Worm (Caenorhabditis elegans): ENCODE data around the gene cnc-8.

cnc-8 gene

DNA sequence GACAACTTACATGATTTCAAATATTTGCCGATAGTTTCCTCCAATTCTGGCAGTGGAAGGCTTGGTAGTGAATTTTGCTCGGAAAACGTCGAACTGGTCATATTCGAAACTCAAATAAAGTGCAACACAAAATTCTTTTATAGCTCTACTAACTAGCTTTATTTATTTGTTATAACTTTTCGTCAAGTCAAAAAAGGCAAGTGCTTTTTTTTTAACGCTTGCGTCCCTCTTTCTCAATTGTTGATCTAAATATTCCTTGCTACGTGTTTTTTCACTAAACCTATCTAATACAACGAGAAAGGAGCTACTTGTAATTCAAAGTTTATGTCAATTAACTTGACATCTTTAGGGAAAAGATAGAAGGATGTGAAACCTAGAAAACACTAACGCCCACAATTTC is 4.0 kb downstream of the cnc-8 start, which contains the start of gene F41E7.6:
Gene F41E7.6 (minus strand): TSS at position 101 of the 400 bp plus-strand sequence.
- no peak for TF ChIP-seq unc-62 (GFP tag; optimal IDR thresholded peaks at IDR 0.05)
- no peak for TF ChIP-seq mab-5 (tag; optimal IDR thresholded peaks at IDR 0.05)
- no peak for TF ChIP-seq mls-2 (tag; optimal IDR thresholded peaks at IDR 0.05)
- no peak for TF ChIP-seq sem-2 (GFP tag; optimal IDR thresholded peaks at IDR 0.05)
- no peak for TF ChIP-seq hlh-1 (tag; optimal IDR thresholded peaks at IDR 0.05)
- TF ChIP-seq bed-3 (GFP tag; optimal IDR thresholded peaks at IDR 0.05) = no peak
- no peak for TF ChIP-seq drap-1 (GFP tag; optimal IDR thresholded peaks at IDR 0.05)
- TF ChIP-seq cnd-1 (tag; optimal IDR thresholded peaks at IDR 0.05) = no peak
- no peak for TF ChIP-seq ham-2 (GFP tag; optimal IDR thresholded peaks at IDR 0.05)
- TF ChIP-seq lin-32 (GFP tag; optimal IDR thresholded peaks at IDR 0.05) = no peak
- no peak for TF ChIP-seq nhr-2 (tag; optimal IDR thresholded peaks at IDR 0.05)
- no peak for TF ChIP-seq nhr-28 (tag; optimal IDR thresholded peaks at IDR 0.05)
- no peak for TF ChIP-seq sptf-1 (tag; optimal IDR thresholded peaks at IDR 0.05)
- no peak for TF ChIP-seq blmp-1 (tag; optimal IDR thresholded peaks at IDR 0.05)
- no peak for TF ChIP-seq mep-1 (tag; optimal IDR thresholded peaks at IDR 0.05)
- TF ChIP-seq unc-39 (tag; optimal IDR thresholded peaks at IDR 0.05) = no peak
- TF ChIP-seq ceh-83 (GFP tag; optimal IDR thresholded peaks at IDR 0.05) = no peak
- TF ChIP-seq elt-1 (tag; optimal IDR thresholded peaks at IDR 0.05; ENCODE audit: borderline replicate concordance, insufficient read depth) = no peak
- TF ChIP-seq ces-1 (GFP tag; optimal IDR thresholded peaks at IDR 0.05) = no peak

DNA sequence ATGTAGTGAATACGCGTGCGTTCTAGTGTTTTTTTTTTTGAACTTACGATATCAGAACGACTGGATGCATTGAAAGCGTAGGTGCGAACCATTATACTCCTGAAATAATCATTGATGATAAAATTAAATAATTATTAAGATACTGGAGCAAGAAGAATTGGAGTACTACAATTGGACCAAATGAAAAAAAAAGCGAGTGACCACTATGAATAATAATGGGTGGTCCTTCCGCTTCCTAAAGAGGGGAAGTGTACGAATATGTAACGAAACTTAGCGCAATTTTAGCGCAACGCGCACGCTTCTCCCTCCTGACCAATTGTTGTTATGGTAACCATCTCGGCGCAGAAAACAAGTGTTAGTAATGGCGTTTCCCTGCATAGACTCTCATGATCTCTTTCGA is 9.5 kb downstream of the cnc-8 start, which contains the start of gene F41E7.9:
Gene F41E7.9 (minus strand): TSS at position 101 of the 400 bp plus-strand sequence.
- no peak for TF ChIP-seq M03D4.4 (tag; optimal IDR thresholded peaks at IDR 0.05)
- no peak for TF ChIP-seq pha-4 (tag; optimal IDR thresholded peaks at IDR 0.05)
- no peak for TF ChIP-seq elt-1 (tag; optimal IDR thresholded peaks at IDR 0.05; ENCODE audit: borderline replicate concordance, insufficient read depth)
- no peak for TF ChIP-seq lin-32 (GFP tag; optimal IDR thresholded peaks at IDR 0.05)
- TF ChIP-seq hlh-1 (tag; optimal IDR thresholded peaks at IDR 0.05) = no peak
- no peak for TF ChIP-seq ces-1 (GFP tag; optimal IDR thresholded peaks at IDR 0.05)

DNA sequence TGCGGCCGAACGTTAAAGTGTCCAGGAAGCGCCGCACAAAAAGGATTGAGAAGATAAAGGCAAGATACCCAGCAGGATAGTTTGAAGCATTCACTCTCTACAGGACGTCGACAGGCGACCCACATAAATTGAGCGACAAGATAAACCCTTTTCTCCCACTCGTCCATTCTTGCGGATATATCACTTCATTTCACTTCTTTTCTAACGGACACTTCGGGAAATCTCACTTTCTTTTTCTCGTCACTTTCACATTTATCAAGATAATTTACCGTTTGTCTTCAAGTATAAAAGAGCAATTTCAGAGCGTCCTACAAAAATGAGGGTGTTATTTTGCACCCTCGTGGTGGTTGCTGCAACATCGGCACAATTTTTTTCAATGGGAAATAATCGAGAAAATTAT is 11.2 kb downstream of the cnc-8 start, which contains the start of gene R07E3.6:
Gene R07E3.6 (plus strand): TSS at position 158 of the 400 bp plus-strand sequence.
- peak; percentile 88 for TF ChIP-seq blmp-1 (tag; optimal IDR thresholded peaks at IDR 0.05)
- peak; percentile 27 for TF ChIP-seq elt-1 (tag; optimal IDR thresholded peaks at IDR 0.05; ENCODE audit: borderline replicate concordance, insufficient read depth)
- TF ChIP-seq ces-1 (GFP tag; optimal IDR thresholded peaks at IDR 0.05) = no peak
- peak; percentile 54 for TF ChIP-seq unc-62 (GFP tag; optimal IDR thresholded peaks at IDR 0.05)

DNA sequence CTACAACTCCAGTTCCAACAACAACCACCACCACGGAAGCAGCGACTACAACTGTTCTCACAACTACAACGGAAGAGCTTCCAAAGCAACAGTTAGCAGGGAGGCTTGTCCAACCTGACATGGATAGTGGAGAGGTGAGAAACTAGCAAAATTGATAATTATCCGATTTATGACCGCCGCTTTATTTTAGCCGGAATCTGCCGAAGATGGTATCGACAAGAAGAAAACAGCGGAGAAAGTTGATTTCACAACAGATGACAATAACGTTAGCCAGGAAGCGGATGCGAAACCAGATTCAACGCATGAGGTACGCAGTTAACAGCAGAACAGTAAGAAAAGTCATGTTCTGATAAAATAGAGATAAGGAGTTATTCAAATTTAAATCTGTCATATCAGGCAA is 12.0 kb downstream of the cnc-8 start:
- TF ChIP-seq elt-1 (tag; optimal IDR thresholded peaks at IDR 0.05; ENCODE audit: borderline replicate concordance, insufficient read depth) = peak; percentile 27
- peak; percentile 39 for TF ChIP-seq ham-2 (GFP tag; optimal IDR thresholded peaks at IDR 0.05)
- TF ChIP-seq unc-120 (tag; optimal IDR thresholded peaks at IDR 0.05; ENCODE audit: poor library complexity, severe bottlenecking) = no peak
- TF ChIP-seq mab-5 (tag; optimal IDR thresholded peaks at IDR 0.05) = no peak
- TF ChIP-seq unc-39 (tag; optimal IDR thresholded peaks at IDR 0.05) = no peak
- TF ChIP-seq hlh-1 (tag; optimal IDR thresholded peaks at IDR 0.05) = no peak
- no peak for TF ChIP-seq cnd-1 (tag; optimal IDR thresholded peaks at IDR 0.05)

DNA sequence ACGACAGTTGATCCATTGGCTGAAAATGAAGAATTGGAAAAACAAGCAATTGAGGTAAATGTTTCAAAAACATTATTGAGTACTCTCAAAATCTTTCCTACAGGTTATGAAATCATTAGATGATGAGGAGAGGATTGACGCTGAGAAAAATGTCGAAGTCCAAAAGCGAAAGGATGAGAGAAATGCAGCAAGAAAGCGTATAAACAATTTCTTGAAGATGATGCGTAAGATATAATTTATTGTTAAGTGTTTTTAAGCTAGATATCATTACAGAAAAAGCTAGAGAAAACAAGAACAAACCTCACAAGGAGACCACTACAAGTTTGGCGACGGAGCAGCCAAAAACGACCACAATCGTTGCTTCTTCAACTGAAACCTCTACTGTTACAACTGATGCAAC is 13.3 kb downstream of the cnc-8 start:
- TF ChIP-seq sem-2 (GFP tag; optimal IDR thresholded peaks at IDR 0.05) = no peak
- TF ChIP-seq unc-39 (tag; optimal IDR thresholded peaks at IDR 0.05) = no peak
- no peak for TF ChIP-seq bed-3 (GFP tag; optimal IDR thresholded peaks at IDR 0.05)
- no peak for TF ChIP-seq sptf-1 (tag; optimal IDR thresholded peaks at IDR 0.05)
- TF ChIP-seq tbx-8 (GFP tag; optimal IDR thresholded peaks at IDR 0.05) = no peak
- no peak for TF ChIP-seq drap-1 (GFP tag; optimal IDR thresholded peaks at IDR 0.05)
- TF ChIP-seq ces-1 (GFP tag; optimal IDR thresholded peaks at IDR 0.05) = no peak
- TF ChIP-seq nhr-76 (tag; optimal IDR thresholded peaks at IDR 0.05) = no peak
- TF ChIP-seq nhr-28 (tag; optimal IDR thresholded peaks at IDR 0.05) = no peak
- no peak for TF ChIP-seq unc-120 (tag; optimal IDR thresholded peaks at IDR 0.05; ENCODE audit: poor library complexity, severe bottlenecking)
- TF ChIP-seq elt-3 (tag; optimal IDR thresholded peaks at IDR 0.05) = no peak
- no peak for TF ChIP-seq hlh-1 (tag; optimal IDR thresholded peaks at IDR 0.05)

DNA sequence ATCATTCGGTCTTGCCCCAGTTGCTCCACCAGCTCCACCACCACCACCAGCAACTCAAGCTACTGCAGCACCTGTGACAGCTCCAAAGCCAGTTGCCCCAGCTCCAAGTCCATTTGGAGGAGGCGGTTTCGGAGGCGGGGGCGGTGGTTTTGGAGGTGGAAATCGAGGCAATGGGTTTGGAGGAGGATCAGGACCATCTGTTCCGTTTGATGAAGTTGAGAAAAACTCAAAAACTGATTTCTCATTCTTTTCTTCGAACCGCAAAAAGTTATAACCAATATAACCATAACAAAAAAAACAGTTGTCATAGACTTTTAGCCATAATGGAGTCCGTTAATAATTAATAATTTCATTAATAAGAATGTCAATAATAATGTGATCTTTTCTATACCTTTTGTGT is 15.0 kb downstream of the cnc-8 start:
- TF ChIP-seq nhr-2 (tag; optimal IDR thresholded peaks at IDR 0.05) (no peak), lin-13 (tag; optimal IDR thresholded peaks at IDR 0.05) (no peak), snpc-4 (tag; optimal IDR thresholded peaks at IDR 0.05) (no peak), nhr-12 (tag; optimal IDR thresholded peaks at IDR 0.05) (no peak), M03D4.4 (tag; optimal IDR thresholded peaks at IDR 0.05) (no peak), elt-1 (tag; optimal IDR thresholded peaks at IDR 0.05; ENCODE audit: borderline replicate concordance, insufficient read depth) (no peak), ces-1 (GFP tag; optimal IDR thresholded peaks at IDR 0.05) (no peak), tbx-8 (GFP tag; optimal IDR thresholded peaks at IDR 0.05) (no peak), elt-3 (tag; optimal IDR thresholded peaks at IDR 0.05) (no peak), unc-39 (tag; optimal IDR thresholded peaks at IDR 0.05) (no peak)
